Fruit fly (Drosophila melanogaster) whole organism, pupa: ENCODE data around the gene CG7289.

Experiments
- CG10348 ChIP-seq: fragments of 200-800 bp; sonication (Bioruptor generic); IDR thresholded peaks from 2 replicates; pipeline ENCODE4 v1.3.6; 2022; ENCODE audit warnings: missing biosample characterization, missing genetic modification characterization
- CG12605 ChIP-seq: fragments of 200-800 bp; sonication (Bioruptor generic); IDR thresholded peaks from 2 replicates; pipeline ENCODE4 v1.3.6; 2022; ENCODE audit warnings: missing biosample characterization, missing genetic modification characterization
- CG13204 ChIP-seq: fragments of 200-800 bp; sonication (Bioruptor generic); optimal IDR thresholded peaks from 2 replicates; lab custom pipeline; 2018; ENCODE audit warnings: missing biosample characterization, mild to moderate bottlenecking, missing genetic modification characterization, moderate library complexity
- CG14655 ChIP-seq: fragments of 200-800 bp; sonication (Bioruptor generic); optimal IDR thresholded peaks from 3 replicates; lab custom pipeline; 2017; ENCODE audit warnings: mild to moderate bottlenecking, missing biosample characterization, missing genetic modification reagents, missing genetic modification characterization
- CG15710 ChIP-seq: fragments of 200-800 bp; sonication (Bioruptor generic); optimal IDR thresholded peaks from 2 replicates; lab custom pipeline; 2018; ENCODE audit warnings: missing biosample characterization, mild to moderate bottlenecking, missing genetic modification characterization, moderate library complexity
- CG17806 ChIP-seq: fragments of 200-800 bp; sonication (Bioruptor generic); optimal IDR thresholded peaks from 2 replicates; lab custom pipeline; 2018; ENCODE audit warnings: missing biosample characterization, mild to moderate bottlenecking, missing genetic modification characterization, moderate library complexity
- CG32121 ChIP-seq: fragments of 200-800 bp; sonication (Bioruptor generic); IDR thresholded peaks from 2 replicates; pipeline ENCODE4 v1.3.6; 2022; ENCODE audit warnings: missing biosample characterization, missing genetic modification characterization
- CG34367 ChIP-seq: fragments of 200-800 bp; sonication (Bioruptor generic); optimal IDR thresholded peaks from 2 replicates; lab custom pipeline; 2018; ENCODE audit warnings: missing biosample characterization, mild to moderate bottlenecking, missing genetic modification characterization
- CG4496 ChIP-seq: fragments of 200-800 bp; sonication (Bioruptor generic); IDR thresholded peaks from 3 replicates; pipeline ENCODE4 v1.3.6; 2022; ENCODE audit warnings: missing biosample characterization, missing genetic modification characterization
- CG8159 ChIP-seq: fragments of 200-800 bp; sonication (Bioruptor generic); optimal IDR thresholded peaks from 3 replicates; lab custom pipeline; 2018; ENCODE audit warnings: missing biosample characterization, mild to moderate bottlenecking, missing genetic modification characterization, moderate library complexity
- CG8301 ChIP-seq: fragments of 200-800 bp; sonication (Bioruptor generic); optimal IDR thresholded peaks from 2 replicates; lab custom pipeline; 2018; ENCODE audit warnings: missing biosample characterization, mild to moderate bottlenecking, missing genetic modification characterization
- CG9948 ChIP-seq: fragments of 200-800 bp; sonication (Bioruptor generic); optimal IDR thresholded peaks from 2 replicates; lab custom pipeline; 2018; ENCODE audit warnings: missing biosample characterization, mild to moderate bottlenecking, missing genetic modification characterization, moderate library complexity
- D1 ChIP-seq: fragments of 200-800 bp; sonication (Bioruptor generic); optimal IDR thresholded peaks from 2 replicates; lab custom pipeline; 2018; ENCODE audit warnings: missing biosample characterization, mild to moderate bottlenecking, missing genetic modification characterization, moderate library complexity
- EcR ChIP-seq: fragments of 200-800 bp; sonication (Bioruptor generic); optimal IDR thresholded peaks from 3 replicates; lab custom pipeline; 2019; ENCODE audit warnings: missing biosample characterization, missing genetic modification characterization, mild to moderate bottlenecking, moderate library complexity, missing genetic modification reagents
- Ets98B ChIP-seq: fragments of 200-800 bp; sonication (Bioruptor generic); IDR thresholded peaks from 2 replicates; pipeline ENCODE4 v1.3.6; 2022; ENCODE audit warnings: missing biosample characterization, missing genetic modification characterization
- Pif1A ChIP-seq: fragments of 200-800 bp; sonication (Bioruptor generic); optimal IDR thresholded peaks from 3 replicates; lab custom pipeline; 2016; ENCODE audit warnings: missing biosample characterization, missing genetic modification characterization
- Pif1B ChIP-seq: fragments of 200-800 bp; sonication (Bioruptor generic); optimal IDR thresholded peaks from 3 replicates; lab custom pipeline; 2016; ENCODE audit warnings: missing biosample characterization, missing genetic modification characterization
- Snoo ChIP-seq: fragments of 200-800 bp; sonication (Bioruptor generic); optimal IDR thresholded peaks from 3 replicates; lab custom pipeline; 2017; ENCODE audit warnings: missing biosample characterization, mild to moderate bottlenecking, missing genetic modification characterization, inconsistent platforms
- fd96Ca ChIP-seq: fragments of 200-800 bp; sonication (Bioruptor generic); IDR thresholded peaks from 3 replicates; pipeline ENCODE4 v1.3.6; 2022; ENCODE audit warnings: missing biosample characterization, missing genetic modification characterization
- gl ChIP-seq: fragments of 200-800 bp; sonication (Bioruptor generic); optimal IDR thresholded peaks from 2 replicates; lab custom pipeline; 2018; ENCODE audit warnings: missing biosample characterization, mild to moderate bottlenecking, missing genetic modification characterization
- rn ChIP-seq: fragments of 200-800 bp; sonication (Bioruptor generic); IDR thresholded peaks from 2 replicates; pipeline ENCODE4 v1.3.6; 2022; ENCODE audit warnings: missing biosample characterization, missing genetic modification characterization

The CG7289 gene

DNA sequence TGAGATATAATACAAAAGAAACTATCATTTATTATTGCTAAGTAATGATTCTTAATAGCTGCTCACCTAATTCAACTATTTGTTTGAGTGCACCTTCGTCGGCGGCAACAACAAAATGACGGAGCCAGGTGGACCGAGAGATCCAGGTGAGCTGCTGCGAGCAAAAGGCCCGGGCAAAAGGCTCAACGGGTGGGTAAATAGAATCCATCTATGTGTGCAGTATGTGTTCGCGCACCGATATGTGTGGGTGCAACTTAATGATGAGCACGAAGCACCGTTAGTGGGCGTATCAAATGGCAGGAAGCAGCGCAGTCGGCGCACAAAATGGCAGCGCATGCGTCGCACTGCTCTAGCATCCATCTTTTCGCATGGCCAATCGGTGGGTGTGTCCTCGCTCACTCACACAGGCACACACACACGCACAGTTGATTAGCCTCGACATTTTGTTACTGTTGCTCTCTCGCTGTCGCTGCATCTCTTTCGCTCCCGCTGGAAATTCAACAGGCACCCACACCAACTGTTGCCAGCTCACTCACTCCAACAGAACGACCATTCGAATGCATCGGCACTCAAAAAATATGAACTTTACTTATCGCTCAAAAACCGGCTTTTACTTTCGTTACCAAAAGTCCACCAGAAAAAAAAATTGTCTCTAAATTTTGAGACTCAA lies 9.4 kb upstream of the CG7289 start:
- TF ChIP-seq CG13204 (GFP tag; lab: Kevin White, UChicago) (no peak), Ets98B (GFP tag; lab: Robert Waterston, UW) (no peak), CG4496 (GFP tag; lab: Robert Waterston, UW) (no peak), CG14655 (no peak), CG34367 (tag; lab: Kevin White, UChicago) (no peak), CG8159 (tag; lab: Kevin White, UChicago) (peak; percentile 5), CG10348 (no peak)

DNA sequence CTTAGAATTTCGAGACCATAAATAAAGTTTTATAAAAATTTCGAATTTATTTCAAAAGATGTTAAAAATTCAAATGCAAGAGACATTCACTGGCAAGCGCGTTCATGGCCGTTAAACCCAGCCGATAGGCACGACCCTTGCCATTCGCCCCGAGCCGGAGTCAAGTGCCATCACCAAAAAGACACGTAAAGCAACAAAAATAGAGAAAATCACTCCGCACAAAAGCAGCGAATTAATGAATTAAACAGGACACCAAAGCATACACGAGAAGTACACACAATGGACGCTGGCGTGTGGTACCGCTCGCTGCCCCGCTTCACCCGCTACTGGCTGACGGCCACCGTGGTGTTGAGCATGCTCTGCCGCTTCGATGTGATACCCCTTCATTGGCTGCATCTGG lies 8.1 kb upstream of the CG7289 start, which contains the start of gene Der-1:
Gene Der-1, plus strand, starts transcription at position 1 of the 400 bp plus-strand sequence.
- TF ChIP-seq Ets98B (GFP tag; lab: Robert Waterston, UW) (peak; percentile 18; the same call in 1 of the 2 replicates), CG4496 (GFP tag; lab: Robert Waterston, UW) (peak; percentile 18; the same call in 1 of the 3 replicates), CG17806 (tag; lab: Kevin White, UChicago) (no peak), CG32121 (GFP tag; lab: Robert Waterston, UW) (peak; percentile 28; the same call in 1 of the 2 replicates), EcR (no peak), Pif1B (GFP tag; lab: Kevin White, UChicago) (no peak), CG13204 (GFP tag; lab: Kevin White, UChicago) (no peak), CG10348 (no peak)
- TF ChIP-seq, all 21 proteins: peak for 3

DNA sequence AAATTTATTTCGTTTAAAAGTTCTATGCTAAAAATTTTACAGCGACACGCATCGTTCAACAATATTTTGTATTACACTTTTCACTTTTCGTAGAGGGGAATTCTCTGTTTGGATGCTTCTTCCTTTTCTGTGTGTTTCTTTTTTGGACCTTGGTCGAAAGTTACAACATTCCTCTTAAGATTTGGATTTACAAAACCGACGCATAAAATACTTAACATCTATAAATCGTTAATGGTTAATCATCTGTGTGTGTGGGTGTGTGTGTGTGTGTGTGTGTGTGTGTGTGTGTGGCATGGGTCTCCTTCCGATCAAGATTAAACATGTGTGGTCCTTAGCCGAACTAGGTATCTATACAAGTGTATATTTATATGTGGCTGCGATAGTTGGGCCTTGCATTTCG lies 6.5 kb upstream of the CG7289 start:
- no peak for TF ChIP-seq Snoo (tag; lab: Kevin White, UChicago)
- no peak for TF ChIP-seq CG32121 (GFP tag; lab: Robert Waterston, UW)
- TF ChIP-seq CG10348 = no peak
- TF ChIP-seq rn (GFP tag; lab: Robert Waterston, UW) = no peak
- no peak for TF ChIP-seq CG34367 (tag; lab: Kevin White, UChicago)
- TF ChIP-seq gl (tag; lab: Kevin White, UChicago) = no peak
- no peak for TF ChIP-seq CG17806 (tag; lab: Kevin White, UChicago)

DNA sequence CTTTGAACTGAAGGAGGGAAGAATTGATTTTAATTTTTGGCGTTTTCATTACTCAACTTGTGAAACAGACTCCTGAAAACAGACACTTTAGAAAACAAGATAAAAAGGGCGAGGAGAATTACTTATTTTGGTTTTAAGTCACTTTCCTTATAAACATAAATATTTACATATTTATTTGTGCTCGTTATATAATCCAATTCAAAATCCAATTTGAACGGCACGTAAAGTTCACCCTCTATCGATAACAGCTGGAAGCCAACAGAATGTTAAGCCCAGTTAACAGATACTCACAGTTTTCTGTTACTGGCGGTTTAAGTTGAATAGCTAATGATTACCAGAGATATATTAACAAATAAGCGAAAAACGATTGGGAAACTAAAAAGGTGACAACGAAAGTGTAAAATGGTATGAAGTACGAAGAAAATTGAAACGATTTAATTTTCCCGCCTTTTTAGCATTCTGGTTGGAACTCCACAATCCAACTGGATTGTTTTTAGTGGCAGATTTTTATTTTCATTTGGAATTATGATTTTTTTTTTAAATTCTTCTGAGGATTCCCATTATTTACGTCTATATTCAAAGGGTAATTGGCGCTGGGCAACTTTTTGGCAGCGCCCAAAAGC lies 2.7 kb upstream of the CG7289 start:
- no peak for TF ChIP-seq Snoo (tag; lab: Kevin White, UChicago)
- TF ChIP-seq D1 (tag; lab: Kevin White, UChicago) = no peak
- no peak for TF ChIP-seq CG14655
- TF ChIP-seq CG8301 (tag; lab: Kevin White, UChicago) = no peak
- no peak for TF ChIP-seq Pif1A (GFP tag; lab: Kevin White, UChicago)
- TF ChIP-seq, all 21 proteins: peak for 0

DNA sequence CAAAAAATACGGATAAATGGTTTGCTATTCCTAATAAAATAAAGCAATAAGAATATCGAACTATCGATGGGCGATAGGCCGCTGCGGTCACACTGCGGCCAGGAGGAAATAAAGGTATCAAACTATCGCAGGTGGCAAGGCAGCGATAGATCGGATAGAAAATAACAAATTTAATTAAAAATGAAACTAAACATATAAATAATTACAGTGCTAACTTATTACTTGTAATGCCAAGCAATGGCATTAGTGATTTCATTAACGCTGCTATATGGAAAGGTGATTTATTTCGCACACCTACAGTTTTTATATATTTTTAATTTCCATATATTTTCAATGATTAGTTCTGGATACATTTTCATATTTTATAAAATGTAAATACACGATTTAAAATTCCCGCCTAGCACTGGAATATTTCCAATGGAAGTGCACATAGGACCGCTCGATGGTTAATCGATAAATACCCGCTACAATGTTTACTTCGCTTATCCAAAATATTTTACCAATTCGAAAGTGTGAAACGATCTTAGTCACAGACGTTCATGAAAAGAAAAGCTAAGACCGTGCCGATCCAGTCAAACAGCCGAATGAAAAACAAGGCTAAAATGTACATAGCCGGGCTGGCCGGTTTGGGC lies 1.2 kb upstream of the CG7289 start, which contains the start of the genes CG15356 and CG15362:
Gene CG15356, minus strand, starts transcription at position 48 of the 632 bp plus-strand sequence.
Gene CG15362, plus strand, starts transcription at position 469 of the 632 bp plus-strand sequence.
- TF ChIP-seq CG17806 (tag; lab: Kevin White, UChicago) (peak; percentile 27), CG4496 (GFP tag; lab: Robert Waterston, UW) (peak; percentile 59; the same call in 2 of the 3 replicates), rn (GFP tag; lab: Robert Waterston, UW) (no peak)

DNA sequence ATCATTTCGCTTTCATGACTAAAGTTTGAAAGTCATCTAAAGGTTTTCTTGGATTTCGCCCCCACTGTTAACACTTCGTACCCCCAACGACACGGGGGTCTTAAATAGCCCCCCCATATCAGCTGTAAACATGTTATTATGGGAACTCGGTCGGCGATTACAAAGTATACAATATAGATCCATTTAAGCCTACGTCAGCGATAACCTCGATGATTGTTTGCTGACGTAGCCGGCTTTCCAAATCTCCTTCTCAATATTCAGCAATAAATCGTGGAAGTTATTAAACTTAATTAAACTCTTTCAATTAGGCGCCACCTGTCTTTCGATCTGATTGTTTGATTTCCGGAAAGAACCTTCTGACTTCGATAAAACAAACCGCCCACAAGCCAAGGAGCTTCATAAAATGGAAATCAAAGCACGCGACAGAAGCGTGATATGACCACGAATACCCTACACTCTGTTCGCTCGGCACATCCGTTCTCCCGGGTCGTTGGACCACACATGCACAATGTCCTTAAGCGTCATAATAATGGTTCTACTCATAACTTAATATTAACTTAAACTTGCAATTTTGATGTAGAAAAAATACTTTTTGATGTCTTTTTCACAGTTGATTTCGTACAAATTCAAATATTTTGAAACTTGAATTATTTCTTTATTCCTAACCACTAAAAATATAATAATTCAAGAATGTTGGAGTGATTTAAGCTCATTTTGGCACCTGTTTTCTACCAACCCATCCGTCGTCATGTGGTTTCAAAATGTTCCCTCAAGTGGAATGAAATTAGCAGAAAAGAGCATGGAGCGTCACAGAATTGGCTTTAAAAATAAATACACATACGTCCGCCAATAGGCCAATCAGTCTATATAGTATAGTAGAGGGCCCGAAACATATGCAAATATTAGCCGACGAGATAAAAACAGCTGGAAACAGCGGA lies 4.6 kb downstream of the CG7289 start:
- TF ChIP-seq CG8159 (tag; lab: Kevin White, UChicago) (peak; percentile 63), CG15710 (tag; lab: Kevin White, UChicago) (peak; percentile 40), rn (GFP tag; lab: Robert Waterston, UW) (no peak), Snoo (tag; lab: Kevin White, UChicago) (peak; percentile 49), Pif1A (GFP tag; lab: Kevin White, UChicago) (no peak), CG17806 (tag; lab: Kevin White, UChicago) (peak; percentile 32), CG8301 (tag; lab: Kevin White, UChicago) (peak; percentile 43), CG34367 (tag; lab: Kevin White, UChicago) (peak; percentile 8), CG32121 (GFP tag; lab: Robert Waterston, UW) (no peak; the same call in 1 of the 2 replicates), fd96Ca (peak; percentile 30; the same call in 1 of the 3 replicates), CG12605 (GFP tag; lab: Robert Waterston, UW) (no peak), CG13204 (GFP tag; lab: Kevin White, UChicago) (no peak), CG9948 (tag; lab: Kevin White, UChicago) (peak; percentile 1), CG14655 (no peak), Ets98B (GFP tag; lab: Robert Waterston, UW) (peak; percentile 59; the same call in 1 of the 2 replicates), CG4496 (GFP tag; lab: Robert Waterston, UW) (peak; percentile 70; the same call in 2 of the 3 replicates)
